Worm (Caenorhabditis elegans) whole organism, mixed stage, embryonic: ENCODE measurements around the gene F08D12.15.

Experiments used
- bed-3 ChIP-seq: fragments of 200-800 bp; sonication (Bioruptor generic); optimal IDR thresholded peaks from 3 replicates; lab custom pipeline; 2018; ENCODE audit warnings: mild to moderate bottlenecking, missing genetic modification characterization, moderate library complexity, missing compliant biosample characterization
- blmp-1 ChIP-seq: fragments of 150-350 bp; optimal IDR thresholded peaks from 2 replicates; lab custom pipeline; 2014; ENCODE audit warnings: missing biosample characterization, missing genetic modification characterization
- ceh-39 ChIP-seq: fragments of 150-350 bp; optimal IDR thresholded peaks from 2 replicates; lab custom pipeline; 2014; ENCODE audit warnings: missing biosample characterization, missing genetic modification characterization
- ceh-83 ChIP-seq: fragments of 200-800 bp; sonication (Bioruptor generic); optimal IDR thresholded peaks from 2 replicates; lab custom pipeline; 2018; ENCODE audit warnings: mild to moderate bottlenecking, missing genetic modification characterization, missing compliant biosample characterization
- drap-1 ChIP-seq: fragments of 200-800 bp; sonication (Bioruptor generic); optimal IDR thresholded peaks from 3 replicates; lab custom pipeline; 2018; ENCODE audit warnings: mild to moderate bottlenecking, missing genetic modification characterization, missing compliant biosample characterization
- elt-1 ChIP-seq: sonication (generic microtip); optimal IDR thresholded peaks from 2 replicates; lab custom pipeline; 2017; ENCODE audit warnings: missing genetic modification characterization, mild to moderate bottlenecking, missing compliant biosample characterization, antibody characterized with exemption, moderate library complexity, borderline replicate concordance; ENCODE audit not compliant: insufficient read depth
- elt-3 ChIP-seq: fragments of 150-350 bp; optimal IDR thresholded peaks from 2 replicates; lab custom pipeline; 2014; ENCODE audit warnings: missing biosample characterization, missing genetic modification characterization
- flh-1 ChIP-seq: fragments of 200-800 bp; sonication (Bioruptor generic); optimal IDR thresholded peaks from 2 replicates; lab custom pipeline; 2018; ENCODE audit warnings: mild to moderate bottlenecking, missing genetic modification characterization, moderate library complexity, missing compliant biosample characterization
- ham-2 ChIP-seq: fragments of 200-800 bp; sonication (Bioruptor generic); optimal IDR thresholded peaks from 2 replicates; lab custom pipeline; 2018; ENCODE audit warnings: mild to moderate bottlenecking, missing genetic modification characterization, missing compliant biosample characterization
- hlh-1 ChIP-seq: fragments of 150-350 bp; optimal IDR thresholded peaks from 2 replicates; lab custom pipeline; 2014; ENCODE audit warnings: missing biosample characterization, missing genetic modification reagents, missing genetic modification characterization
- lin-13 ChIP-seq: fragments of 150-350 bp; optimal IDR thresholded peaks from 2 replicates; lab custom pipeline; 2014; ENCODE audit warnings: missing biosample characterization, missing genetic modification characterization
- lin-32 ChIP-seq: fragments of 200-800 bp; sonication (Bioruptor generic); optimal IDR thresholded peaks from 2 replicates; lab custom pipeline; 2018; ENCODE audit warnings: mild to moderate bottlenecking, missing genetic modification characterization, missing compliant biosample characterization
- lsy-2 ChIP-seq: fragments of 150-350 bp; optimal IDR thresholded peaks from 2 replicates; lab custom pipeline; 2014; ENCODE audit warnings: missing biosample characterization, missing genetic modification characterization
- mab-5 ChIP-seq: fragments of 150-350 bp; optimal IDR thresholded peaks from 2 replicates; lab custom pipeline; 2014; ENCODE audit warnings: missing biosample characterization, missing genetic modification characterization
- mls-2 ChIP-seq: sonication (generic microtip); optimal IDR thresholded peaks from 2 replicates; lab custom pipeline; 2016; ENCODE audit warnings: mild to moderate bottlenecking, missing genetic modification characterization, moderate library complexity, missing compliant biosample characterization
- nhr-12 ChIP-seq: fragments of 150-350 bp; optimal IDR thresholded peaks from 2 replicates; lab custom pipeline; 2014; ENCODE audit warnings: missing biosample characterization, missing genetic modification characterization
- nhr-2 ChIP-seq: fragments of 150-350 bp; optimal IDR thresholded peaks from 2 replicates; lab custom pipeline; 2014; ENCODE audit warnings: missing biosample characterization, missing genetic modification characterization
- nhr-237 ChIP-seq: fragments of 150-350 bp; optimal IDR thresholded peaks from 2 replicates; lab custom pipeline; 2014; ENCODE audit warnings: missing biosample characterization, missing genetic modification characterization
- nhr-28 ChIP-seq: fragments of 150-350 bp; optimal IDR thresholded peaks from 2 replicates; lab custom pipeline; 2014; ENCODE audit warnings: missing biosample characterization, missing genetic modification characterization
- nhr-76 ChIP-seq: sonication (generic microtip); optimal IDR thresholded peaks from 2 replicates; lab custom pipeline; 2017; ENCODE audit warnings: missing biosample characterization, missing genetic modification characterization
- pha-4 ChIP-seq: fragments of 150-350 bp; optimal IDR thresholded peaks from 2 replicates; lab custom pipeline; 2018; ENCODE audit warnings: missing biosample characterization, missing genetic modification reagents, missing genetic modification characterization
- sem-2 ChIP-seq: fragments of 200-800 bp; sonication (Bioruptor generic); optimal IDR thresholded peaks from 2 replicates; lab custom pipeline; 2018; ENCODE audit warnings: mild to moderate bottlenecking, missing genetic modification characterization, missing compliant biosample characterization
- sptf-1 ChIP-seq: sonication (generic microtip); optimal IDR thresholded peaks from 2 replicates; lab custom pipeline; 2017; ENCODE audit warnings: mild to moderate bottlenecking, missing genetic modification characterization, moderate library complexity, missing compliant biosample characterization
- tbx-8 ChIP-seq: fragments of 200-800 bp; sonication (Bioruptor generic); optimal IDR thresholded peaks from 2 replicates; lab custom pipeline; 2018; ENCODE audit warnings: mild to moderate bottlenecking, missing genetic modification characterization, moderate library complexity, missing compliant biosample characterization
- unc-120 ChIP-seq: sonication (generic microtip); optimal IDR thresholded peaks from 2 replicates; lab custom pipeline; 2017; ENCODE audit warnings: missing genetic modification characterization, missing compliant biosample characterization; ENCODE audit not compliant: poor library complexity, severe bottlenecking
- unc-39 ChIP-seq: fragments of 150-350 bp; optimal IDR thresholded peaks from 2 replicates; lab custom pipeline; 2014; ENCODE audit warnings: missing biosample characterization, missing genetic modification characterization
- unc-62 ChIP-seq: fragments of 150-350 bp; optimal IDR thresholded peaks from 2 replicates; lab custom pipeline; 2014; ENCODE audit warnings: missing biosample characterization, missing genetic modification reagents, missing genetic modification characterization
- zip-8 ChIP-seq: fragments of 150-350 bp; optimal IDR thresholded peaks from 2 replicates; lab custom pipeline; 2014; ENCODE audit warnings: missing biosample characterization, missing genetic modification characterization
- ztf-11 ChIP-seq: fragments of 150-350 bp; optimal IDR thresholded peaks from 2 replicates; lab custom pipeline; 2014; ENCODE audit warnings: missing biosample characterization, missing genetic modification characterization

Gene F08D12.15

DNA sequence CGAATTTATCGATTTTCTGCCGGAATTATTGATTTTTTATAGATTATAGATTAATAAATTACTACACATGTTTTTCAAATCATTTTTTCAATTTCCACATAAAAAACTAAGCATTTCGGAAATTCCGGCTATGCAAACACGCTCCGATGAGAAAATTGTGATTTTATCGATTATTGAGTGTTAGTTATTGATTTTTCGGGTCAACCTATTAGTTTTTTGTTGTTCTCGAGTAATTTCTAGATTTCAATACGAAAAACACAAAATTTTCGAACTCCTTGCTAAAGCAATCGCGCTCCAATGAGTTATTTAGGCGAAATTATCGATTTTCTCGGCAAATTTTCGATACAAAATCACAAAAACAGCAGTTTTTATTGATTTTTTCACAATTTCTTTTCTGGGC lies 29.0 kb downstream of the F08D12.15 start:
- TF ChIP-seq tbx-8 (GFP tag; lab: Kevin White, UChicago) (no peak), unc-39 (tag; lab: Kevin White, UChicago) (no peak), mab-5 (tag; lab: Kevin White, UChicago) (no peak), sem-2 (GFP tag; lab: Kevin White, UChicago) (no peak), nhr-237 (tag; lab: Kevin White, UChicago) (no peak), ceh-83 (GFP tag; lab: Kevin White, UChicago) (no peak), pha-4 (tag; lab: Kevin White, UChicago) (no peak), elt-1 (tag; lab: Kevin White, UChicago) (no peak), unc-120 (tag; lab: Kevin White, UChicago) (no peak), ceh-39 (no peak), hlh-1 (no peak), flh-1 (GFP tag; lab: Kevin White, UChicago) (no peak), mls-2 (no peak), elt-3 (no peak), bed-3 (GFP tag; lab: Kevin White, UChicago) (no peak), unc-62 (GFP tag; lab: Kevin White, UChicago) (no peak)
- TF ChIP-seq, all 35 proteins: peak for 0

- TF ChIP-seq elt-3 (no peak), nhr-28 (no peak), ztf-11 (tag; lab: Kevin White, UChicago) (no peak), unc-39 (tag; lab: Kevin White, UChicago) (no peak), tbx-8 (GFP tag; lab: Kevin White, UChicago) (no peak), lsy-2 (no peak), nhr-12 (tag; lab: Kevin White, UChicago) (no peak), nhr-76 (no peak), flh-1 (GFP tag; lab: Kevin White, UChicago) (no peak), blmp-1 (no peak), mab-5 (tag; lab: Kevin White, UChicago) (no peak), pha-4 (tag; lab: Kevin White, UChicago) (no peak), zip-8 (no peak), elt-1 (tag; lab: Kevin White, UChicago) (no peak), lin-13 (no peak)
These were observed 30.0 kb downstream of the F08D12.15 start for ce11 chrII:2796431-2796830.

ce11 chrII:2797951-2798350 lies 31.5 kb downstream of the F08D12.15 start:
- TF ChIP-seq nhr-12 (tag; lab: Kevin White, UChicago) (no peak), elt-1 (tag; lab: Kevin White, UChicago) (peak; percentile 3), ceh-83 (GFP tag; lab: Kevin White, UChicago) (no peak)
- TF ChIP-seq, all 35 proteins: peak for 1

DNA sequence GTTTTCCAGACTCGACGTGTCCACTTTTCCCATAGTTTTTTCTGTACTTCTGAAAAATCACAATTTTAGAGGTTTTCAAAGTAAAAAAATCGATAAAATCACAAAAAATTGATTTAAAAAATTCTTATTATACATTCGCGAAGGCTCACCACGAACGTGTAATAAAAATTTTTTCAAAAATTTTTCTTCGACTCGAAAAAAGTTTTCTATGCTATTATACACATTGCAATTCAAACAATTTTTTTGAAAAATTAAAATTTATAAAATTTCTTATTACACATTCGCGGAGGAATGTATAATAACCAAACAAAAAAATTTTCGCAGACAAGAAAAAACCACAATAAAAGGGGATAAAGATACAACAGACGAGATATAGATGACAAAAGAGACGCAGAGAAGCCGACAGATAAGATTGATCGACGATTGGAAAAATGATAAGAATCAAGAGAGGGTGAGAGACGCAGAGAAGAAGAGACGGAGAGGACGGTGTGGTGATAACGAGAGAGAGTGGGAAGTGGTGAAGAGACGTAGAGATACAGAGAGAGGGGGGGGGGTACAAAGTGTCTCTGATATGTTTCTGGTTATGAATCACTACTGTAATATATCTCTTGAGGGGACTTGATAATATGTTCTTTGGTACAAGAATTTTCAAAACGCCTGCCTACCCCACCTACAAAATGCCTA lies 34.3 kb downstream of the F08D12.15 start, which contains the start of gene nhr-119:
nhr-119 (minus strand) TSS at position 51 of the 684 bp plus-strand sequence.
- no peak for TF ChIP-seq drap-1 (GFP tag; lab: Kevin White, UChicago)
- peak; percentile 95 for TF ChIP-seq elt-1 (tag; lab: Kevin White, UChicago)
- TF ChIP-seq nhr-237 (tag; lab: Kevin White, UChicago), result peak; percentile 33
- no peak for TF ChIP-seq hlh-1
- no peak for TF ChIP-seq sptf-1 (tag; lab: Kevin White, UChicago)
- TF ChIP-seq ztf-11 (tag; lab: Kevin White, UChicago), result no peak
- TF ChIP-seq lin-32 (GFP tag; lab: Kevin White, UChicago), result no peak
- no peak for TF ChIP-seq lin-13
- no peak for TF ChIP-seq nhr-28
- no peak for TF ChIP-seq lsy-2
- TF ChIP-seq unc-120 (tag; lab: Kevin White, UChicago), result peak; percentile 6
- no peak for TF ChIP-seq nhr-2 (tag; lab: Kevin White, UChicago)
- TF ChIP-seq elt-3, result peak; percentile 94
- peak; percentile 79 for TF ChIP-seq unc-62 (GFP tag; lab: Kevin White, UChicago)
- TF ChIP-seq sem-2 (GFP tag; lab: Kevin White, UChicago), result no peak

ce11 chrII:2801764-2802163 lies 35.3 kb downstream of the F08D12.15 start:
- TF ChIP-seq flh-1 (GFP tag; lab: Kevin White, UChicago), result no peak
- peak; percentile 2 for TF ChIP-seq lin-13
- TF ChIP-seq ham-2 (GFP tag; lab: Kevin White, UChicago), result no peak
- no peak for TF ChIP-seq nhr-2 (tag; lab: Kevin White, UChicago)
- TF ChIP-seq elt-3, result no peak
